Fruit fly (Drosophila melanogaster) whole organism, embryonic: ENCODE data around the gene RhoGDI.

Experiments used
- BtbVII ChIP-seq: fragments of 200-800 bp; sonication (Bioruptor generic); optimal IDR thresholded peaks from 3 replicates; lab custom pipeline; 2017; ENCODE audit warnings: missing biosample characterization, mild to moderate bottlenecking, missing genetic modification characterization
- CG10431 ChIP-seq: fragments of 200-800 bp; sonication (Bioruptor generic); optimal IDR thresholded peaks from 3 replicates; lab custom pipeline; 2018; ENCODE audit warnings: missing biosample characterization, mild to moderate bottlenecking, missing genetic modification characterization
- CG10979 ChIP-seq: fragments of 200-800 bp; sonication (Bioruptor generic); optimal IDR thresholded peaks from 2 replicates; lab custom pipeline; 2018; ENCODE audit warnings: missing biosample characterization, mild to moderate bottlenecking, missing genetic modification characterization, moderate library complexity
- CG12942 ChIP-seq: fragments of 200-800 bp; sonication (Bioruptor generic); optimal IDR thresholded peaks from 3 replicates; lab custom pipeline; 2016; ENCODE audit warnings: missing biosample characterization, missing genetic modification characterization
- CG13287 ChIP-seq: fragments of 200-800 bp; sonication (Bioruptor generic); IDR thresholded peaks from 2 replicates; pipeline ENCODE4 v1.3.6; 2022; ENCODE audit warnings: missing biosample characterization, missing genetic modification characterization; ENCODE audit not compliant: partially characterized antibody
- CG15269 ChIP-seq: fragments of 200-800 bp; sonication (Bioruptor generic); optimal IDR thresholded peaks from 2 replicates; lab custom pipeline; 2018; ENCODE audit warnings: missing biosample characterization, mild to moderate bottlenecking, missing genetic modification characterization, moderate library complexity
- CG1603 ChIP-seq: fragments of 200-800 bp; sonication (Bioruptor generic); optimal IDR thresholded peaks from 2 replicates; lab custom pipeline; 2019; ENCODE audit warnings: missing biosample characterization, mild to moderate bottlenecking, missing genetic modification characterization, moderate library complexity
- CG17359 ChIP-seq: fragments of 200-800 bp; sonication (Bioruptor generic); optimal IDR thresholded peaks from 3 replicates; lab custom pipeline; 2018; ENCODE audit warnings: missing biosample characterization, mild to moderate bottlenecking, missing genetic modification characterization, moderate library complexity
- CG17385 ChIP-seq: fragments of 200-800 bp; sonication (Bioruptor generic); optimal IDR thresholded peaks from 3 replicates; lab custom pipeline; 2018; ENCODE audit warnings: missing biosample characterization, mild to moderate bottlenecking, missing genetic modification characterization
- CG17568 ChIP-seq: fragments of 200-800 bp; sonication (Bioruptor generic); optimal IDR thresholded peaks from 2 replicates; lab custom pipeline; 2018; ENCODE audit warnings: missing biosample characterization, mild to moderate bottlenecking, missing genetic modification characterization, moderate library complexity
- CG17802 ChIP-seq: fragments of 200-800 bp; sonication (Bioruptor generic); optimal IDR thresholded peaks from 2 replicates; lab custom pipeline; 2018; ENCODE audit warnings: missing biosample characterization, mild to moderate bottlenecking, missing genetic modification characterization, moderate library complexity
- CG17912 ChIP-seq: fragments of 200-800 bp; sonication (Bioruptor generic); optimal IDR thresholded peaks from 2 replicates; lab custom pipeline; 2018; ENCODE audit warnings: missing biosample characterization, mild to moderate bottlenecking, missing genetic modification characterization
- CG2120 ChIP-seq: fragments of 200-800 bp; sonication (Bioruptor generic); optimal IDR thresholded peaks from 3 replicates; lab custom pipeline; 2016; ENCODE audit warnings: missing biosample characterization, missing genetic modification characterization
- CG34376 ChIP-seq: fragments of 200-800 bp; sonication (Bioruptor generic); optimal IDR thresholded peaks from 2 replicates; lab custom pipeline; 2018; ENCODE audit warnings: missing biosample characterization, mild to moderate bottlenecking, missing genetic modification characterization
- CG6854 ChIP-seq: fragments of 200-800 bp; sonication (Bioruptor generic); optimal IDR thresholded peaks from 3 replicates; lab custom pipeline; 2017; ENCODE audit warnings: missing biosample characterization, mild to moderate bottlenecking, missing genetic modification characterization
- CG8359 ChIP-seq: fragments of 200-800 bp; sonication (Bioruptor generic); optimal IDR thresholded peaks from 2 replicates; lab custom pipeline; 2017; ENCODE audit warnings: missing biosample characterization, mild to moderate bottlenecking, missing genetic modification characterization, borderline replicate concordance
- CG9817 ChIP-seq: fragments of 200-800 bp; sonication (Bioruptor generic); optimal IDR thresholded peaks from 2 replicates; lab custom pipeline; 2018; ENCODE audit warnings: missing biosample characterization, mild to moderate bottlenecking, missing genetic modification characterization, moderate library complexity
- CrebB ChIP-seq: fragments of 200-800 bp; sonication (Bioruptor generic); optimal IDR thresholded peaks from 3 replicates; lab custom pipeline; 2018; ENCODE audit warnings: missing biosample characterization, mild to moderate bottlenecking, missing genetic modification characterization
- Dek ChIP-seq: fragments of 200-800 bp; sonication (Bioruptor generic); optimal IDR thresholded peaks from 3 replicates; lab custom pipeline; 2019; ENCODE audit warnings: missing biosample characterization, mild to moderate bottlenecking, missing genetic modification characterization, moderate library complexity
- E2f1 ChIP-seq: fragments of 200-800 bp; sonication (Bioruptor generic); IDR thresholded peaks from 2 replicates; pipeline ENCODE4 v1.3.6; 2022; ENCODE audit warnings: missing biosample characterization, missing genetic modification characterization
- Fer1 ChIP-seq: fragments of 200-800 bp; sonication (Bioruptor generic); optimal IDR thresholded peaks from 2 replicates; lab custom pipeline; 2017; ENCODE audit warnings: missing biosample characterization, mild to moderate bottlenecking, missing genetic modification characterization
- GATAe ChIP-seq: fragments of 200-800 bp; sonication (Bioruptor generic); conservative IDR thresholded peaks from 2 replicates; pipeline ENCODE4 v1.3.6; 2022; ENCODE audit warnings: missing biosample characterization, missing genetic modification characterization
- Hmr ChIP-seq: fragments of 200-800 bp; sonication (Bioruptor generic); optimal IDR thresholded peaks from 3 replicates; lab custom pipeline; 2017; ENCODE audit warnings: mild to moderate bottlenecking, missing biosample characterization, missing genetic modification reagents, missing genetic modification characterization
- Hr51 ChIP-seq, 2 experiments: fragments of 200-800 bp; sonication (Bioruptor generic); optimal IDR thresholded peaks; 2 replicates in 1 of 2; 3 replicates in 1 of 2; lab custom pipeline; 2016 to 2018; ENCODE audit warnings: missing biosample characterization in 2 of 2, missing genetic modification characterization in 2 of 2, mild to moderate bottlenecking in 1 of 2, moderate library complexity in 1 of 2
- MTF-1 ChIP-seq: fragments of 200-800 bp; sonication (Bioruptor generic); optimal IDR thresholded peaks from 2 replicates; lab custom pipeline; 2018; ENCODE audit warnings: missing biosample characterization, mild to moderate bottlenecking, missing genetic modification characterization, borderline replicate concordance
- Med ChIP-seq: fragments of 200-800 bp; sonication (Bioruptor generic); peaks from one replicate; lab custom pipeline; 2016; ENCODE audit warnings: missing biosample characterization, missing genetic modification characterization, mild to moderate bottlenecking, inconsistent platforms, moderate library complexity
- Meics ChIP-seq: fragments of 200-800 bp; sonication (Bioruptor generic); optimal IDR thresholded peaks from 2 replicates; lab custom pipeline; 2017; ENCODE audit warnings: missing biosample characterization, mild to moderate bottlenecking, missing genetic modification characterization
- NC2β ChIP-seq: fragments of 200-800 bp; sonication (Bioruptor generic); optimal IDR thresholded peaks from 2 replicates; lab custom pipeline; 2016; ENCODE audit warnings: missing biosample characterization, missing genetic modification characterization
- NfI ChIP-seq: fragments of 200-800 bp; sonication (Bioruptor generic); optimal IDR thresholded peaks from 3 replicates; lab custom pipeline; 2018; ENCODE audit warnings: missing biosample characterization, mild to moderate bottlenecking, missing genetic modification characterization, moderate library complexity
- PHDP ChIP-seq: fragments of 200-800 bp; sonication (Bioruptor generic); optimal IDR thresholded peaks from 3 replicates; lab custom pipeline; 2018; ENCODE audit warnings: missing biosample characterization, mild to moderate bottlenecking, missing genetic modification characterization, moderate library complexity
- Poxn ChIP-seq: fragments of 200-800 bp; sonication (Bioruptor generic); IDR thresholded peaks from 2 replicates; pipeline ENCODE4 v1.3.6; 2022; ENCODE audit warnings: missing biosample characterization, missing genetic modification characterization
- Scr ChIP-seq: fragments of 200-800 bp; sonication (Bioruptor generic); IDR thresholded peaks from 2 replicates; pipeline ENCODE4 v1.3.6; 2022; ENCODE audit warnings: missing biosample characterization, missing genetic modification characterization; ENCODE audit not compliant: partially characterized antibody
- Taf1 ChIP-seq: fragments of 200-800 bp; sonication (Bioruptor generic); IDR thresholded peaks from 2 replicates; pipeline ENCODE4 v1.3.6; 2022; ENCODE audit warnings: missing biosample characterization, missing genetic modification characterization
- abd-A ChIP-seq: fragments of 200-800 bp; sonication (Bioruptor generic); optimal IDR thresholded peaks from 3 replicates; lab custom pipeline; 2019; ENCODE audit warnings: missing biosample characterization, mild to moderate bottlenecking, missing genetic modification characterization, moderate library complexity
- bcd ChIP-seq: fragments of 200-800 bp; sonication (Bioruptor generic); optimal IDR thresholded peaks from 2 replicates; lab custom pipeline; 2017; ENCODE audit warnings: missing biosample characterization, mild to moderate bottlenecking, missing genetic modification characterization
- chinmo ChIP-seq: fragments of 200-800 bp; sonication (Bioruptor generic); IDR thresholded peaks from 4 replicates; pipeline ENCODE4 v1.3.6; 2022; ENCODE audit warnings: missing biosample characterization, missing genetic modification characterization; ENCODE audit not compliant: partially characterized antibody
- dan ChIP-seq: fragments of 200-800 bp; sonication (Bioruptor generic); IDR thresholded peaks from 2 replicates; pipeline ENCODE4 v1.3.6; 2022; ENCODE audit warnings: missing biosample characterization, missing genetic modification characterization
- dmrt11E ChIP-seq: fragments of 200-800 bp; sonication (Bioruptor generic); optimal IDR thresholded peaks from 3 replicates; lab custom pipeline; 2018; ENCODE audit warnings: missing biosample characterization, mild to moderate bottlenecking, missing genetic modification characterization, moderate library complexity
- dmrt99B ChIP-seq: fragments of 200-800 bp; sonication (Bioruptor generic); optimal IDR thresholded peaks from 2 replicates; lab custom pipeline; 2018; ENCODE audit warnings: missing biosample characterization, mild to moderate bottlenecking, missing genetic modification characterization, moderate library complexity
- dpn ChIP-seq, 2 experiments: fragments of 200-800 bp; sonication (Bioruptor generic); optimal IDR thresholded peaks; 3 replicates each; lab custom pipeline; 2016; ENCODE audit warnings: missing biosample characterization in 2 of 2, missing genetic modification characterization in 2 of 2
- eve ChIP-seq, 2 experiments: fragments of >200 bp; optimal IDR thresholded peaks; 2 replicates each; lab custom pipeline; 2017; ENCODE audit warnings: missing biosample characterization in 2 of 2, missing genetic modification characterization in 2 of 2
- fd96Cb ChIP-seq: fragments of 200-800 bp; sonication (Bioruptor generic); optimal IDR thresholded peaks from 2 replicates; lab custom pipeline; 2018; ENCODE audit warnings: missing biosample characterization, mild to moderate bottlenecking, missing genetic modification characterization, moderate library complexity
- gro ChIP-seq: fragments of 200-800 bp; sonication (Bioruptor generic); optimal IDR thresholded peaks from 2 replicates; lab custom pipeline; 2016; ENCODE audit warnings: missing biosample characterization, missing genetic modification characterization
- jumu ChIP-seq: fragments of 200-800 bp; sonication (Bioruptor generic); optimal IDR thresholded peaks from 3 replicates; lab custom pipeline; 2016; ENCODE audit warnings: missing biosample characterization, missing genetic modification characterization
- lab ChIP-seq: fragments of 200-800 bp; sonication (Bioruptor generic); optimal IDR thresholded peaks from 3 replicates; lab custom pipeline; 2017; ENCODE audit warnings: missing biosample characterization, missing genetic modification characterization, mild to moderate bottlenecking, moderate library complexity, missing genetic modification reagents
- run ChIP-seq: fragments of 200-800 bp; sonication (Bioruptor generic); optimal IDR thresholded peaks from 3 replicates; lab custom pipeline; 2018; ENCODE audit warnings: missing biosample characterization, mild to moderate bottlenecking, missing genetic modification characterization
- scrt ChIP-seq: fragments of 200-800 bp; sonication (Bioruptor generic); optimal IDR thresholded peaks from 2 replicates; lab custom pipeline; 2018; ENCODE audit warnings: missing biosample characterization, mild to moderate bottlenecking, missing genetic modification characterization, moderate library complexity
- sens ChIP-seq: fragments of 200-800 bp; sonication (Bioruptor generic); peaks from one replicate; lab custom pipeline; 2016; ENCODE audit warnings: missing biosample characterization, missing genetic modification characterization
- sug ChIP-seq: fragments of 200-800 bp; optimal IDR thresholded peaks from 2 replicates; lab custom pipeline; 2019; ENCODE audit warnings: missing biosample characterization, mild to moderate bottlenecking, missing genetic modification characterization, moderate library complexity

RhoGDI gene

DNA sequence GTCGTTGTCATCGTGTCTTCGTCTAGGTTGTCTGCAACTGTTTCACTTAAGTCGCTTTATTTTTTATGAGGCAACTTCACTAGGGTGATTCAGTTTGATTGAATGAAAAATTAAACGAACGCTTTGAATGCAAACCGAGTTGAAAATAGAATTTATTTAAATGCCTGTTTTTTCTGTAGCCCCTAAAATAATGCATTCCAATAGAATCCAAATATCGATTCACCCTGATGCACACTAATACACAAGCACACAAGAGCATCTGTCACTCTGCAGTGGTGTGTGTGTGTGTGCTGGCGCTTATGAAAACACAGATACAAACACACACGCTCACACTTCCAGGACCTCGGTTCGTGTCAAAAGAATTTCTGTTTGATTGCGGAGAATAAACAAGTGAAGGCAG, 33.3 kb downstream of the RhoGDI start (continued):
- TF ChIP-seq CrebB (peak; percentile 22), CG8359 (GFP tag; lab: Kevin White, UChicago) (no peak), CG1603 (peak; percentile 21), CG17802 (tag; lab: Kevin White, UChicago) (no peak), Hmr (GFP tag; lab: Kevin White, UChicago) (peak; percentile 68), Fer1 (GFP tag; lab: Kevin White, UChicago) (peak; percentile 49), CG34376 (GFP tag; lab: Kevin White, UChicago) (peak; percentile 28), Scr (GFP tag; lab: Robert Waterston, UW) (no peak), Hr51 (GFP tag; optimal IDR thresholded peaks at IDR 0.05; lab: Kevin White, UChicago) (peak in 1 of 2 experiments; percentile 52), jumu (GFP tag; lab: Kevin White, UChicago) (no peak), dpn (GFP tag; optimal IDR thresholded peaks at IDR 0.05; lab: Kevin White, UChicago) (peak in 1 of 2 experiments; percentile 2), NfI (GFP tag; lab: Kevin White, UChicago) (peak; percentile 50), Poxn (GFP tag; lab: Robert Waterston, UW) (no peak), sens (peak; percentile 30), Dek (peak; percentile 20), CG10431 (GFP tag; lab: Kevin White, UChicago) (no peak), Taf1 (no peak), CG17912 (GFP tag; lab: Kevin White, UChicago) (no peak), Med (GFP tag; lab: Kevin White, UChicago) (peak; percentile 84), sug (tag; lab: Kevin White, UChicago) (peak; percentile 17), dmrt11E (no peak), CG17359 (tag; lab: Kevin White, UChicago) (peak; percentile 33), bcd (GFP tag; lab: Kevin White, UChicago) (no peak), CG17385 (GFP tag; lab: Kevin White, UChicago) (peak; percentile 21), dmrt99B (tag; lab: Kevin White, UChicago) (no peak), eve (GFP tag; optimal IDR thresholded peaks at IDR 0.05; lab: Kevin White, UChicago) (no peak), CG10979 (tag; lab: Kevin White, UChicago) (no peak), CG9817 (peak; percentile 35), CG13287 (GFP tag; lab: Robert Waterston, UW) (no peak), CG17568 (GFP tag; lab: Kevin White, UChicago) (peak; percentile 3), CG12942 (GFP tag; lab: Kevin White, UChicago) (no peak), MTF-1 (no peak), fd96Cb (tag; lab: Kevin White, UChicago) (no peak), NC2β (GFP tag; lab: Kevin White, UChicago) (no peak), E2f1 (no peak), PHDP (tag; lab: Kevin White, UChicago) (peak; percentile 39), GATAe (no peak), run (no peak), CG6854 (GFP tag; lab: Kevin White, UChicago) (peak; percentile 45), CG15269 (tag; lab: Kevin White, UChicago) (peak; percentile 38), scrt (no peak), CG2120 (GFP tag; lab: Kevin White, UChicago) (peak; percentile 43), chinmo (GFP tag; lab: Robert Waterston, UW) (no peak), lab (GFP tag; lab: Kevin White, UChicago) (peak; percentile 56), abd-A (tag; lab: Kevin White, UChicago) (peak; percentile 60), Meics (GFP tag; lab: Kevin White, UChicago) (peak; percentile 36), gro (GFP tag; lab: Kevin White, UChicago) (no peak), BtbVII (no peak), dan (GFP tag; lab: Robert Waterston, UW) (no peak)
